Fruit fly (Drosophila melanogaster): Measurements from ENCODE around the gene dgt4.
A peak's percentile ranks its signal among the peaks of the same experiment; 100 is the strongest.

The dgt4 gene

dm6 chrX:4131049-4131629 lies 17.6 kb downstream of the dgt4 start, which contains the start of gene GlcAT-I (continued):
- no peak for TF ChIP-seq CG7357 (GFP tag; IDR thresholded peaks at IDR 0.05)
- no peak for TF ChIP-seq CTCF (GFP tag; optimal IDR thresholded peaks at IDR 0.05)
- no peak for TF ChIP-seq CG8478 (optimal IDR thresholded peaks at IDR 0.05)
- no peak for TF ChIP-seq CrebB (tag; optimal IDR thresholded peaks at IDR 0.05)
- TF ChIP-seq kni (GFP tag; optimal IDR thresholded peaks at IDR 0.05) = no peak
- TF ChIP-seq CG8765 (GFP tag; IDR thresholded peaks at IDR 0.05) = no peak
- TF ChIP-seq CG4328 (GFP tag; optimal IDR thresholded peaks at IDR 0.05) = no peak
- no peak for TF ChIP-seq CG18476 (GFP tag; optimal IDR thresholded peaks at IDR 0.05)
- TF ChIP-seq unc-4 (GFP tag; IDR thresholded peaks at IDR 0.05; ENCODE audit: partially characterized antibody) = peak; percentile 60
- TF ChIP-seq Pdp1 (GFP tag; optimal IDR thresholded peaks at IDR 0.05) = no peak
- TF ChIP-seq ci (GFP tag; IDR thresholded peaks at IDR 0.05) = no peak; the same call in 2 of the 3 replicates
- no peak for TF ChIP-seq NC2β (GFP tag; optimal IDR thresholded peaks at IDR 0.05)
- no peak for TF ChIP-seq Med (GFP tag)
- TF ChIP-seq CG11696 (GFP tag; IDR thresholded peaks at IDR 0.05) = no peak
- TF ChIP-seq CG3847 (GFP tag; IDR thresholded peaks at IDR 0.05) = no peak
- TF ChIP-seq esg (GFP tag; conservative IDR thresholded peaks at IDR 0.05) = no peak
- no peak for TF ChIP-seq CG3407 (GFP tag; optimal IDR thresholded peaks at IDR 0.05)
- 0 out of 3 replicates have a peak, but pooled peaks have one; percentile 15 for TF ChIP-seq hb (GFP tag; IDR thresholded peaks at IDR 0.05; ENCODE audit: partially characterized antibody)
- no peak for TF ChIP-seq hth (optimal IDR thresholded peaks at IDR 0.05)
- no peak for TF ChIP-seq cato (GFP tag; optimal IDR thresholded peaks at IDR 0.05; ENCODE audit: borderline replicate concordance)
- TF ChIP-seq Gsc (GFP tag; IDR thresholded peaks at IDR 0.05) = no peak
- TF ChIP-seq peb (GFP tag; IDR thresholded peaks at IDR 0.05) = no peak
- TF ChIP-seq klu (GFP tag; IDR thresholded peaks at IDR 0.05) = no peak
- no peak for TF ChIP-seq btn (GFP tag; optimal IDR thresholded peaks at IDR 0.05)
- no peak for TF ChIP-seq CG8089 (GFP tag; optimal IDR thresholded peaks at IDR 0.05)
- no peak for TF ChIP-seq CG8924 (tag; optimal IDR thresholded peaks at IDR 0.05)
- no peak for TF ChIP-seq NC2α (GFP tag; optimal IDR thresholded peaks at IDR 0.05)
- no peak for TF ChIP-seq toy (GFP tag; IDR thresholded peaks at IDR 0.05)
- TF ChIP-seq C15 (GFP tag; IDR thresholded peaks at IDR 0.05) = no peak
- TF ChIP-seq Doc3 (GFP tag; IDR thresholded peaks at IDR 0.05; ENCODE audit: partially characterized antibody) = 0 out of 3 replicates have a peak, but pooled peaks have one; percentile 29
- TF ChIP-seq Dad (GFP tag; optimal IDR thresholded peaks at IDR 0.05) = no peak
- TF ChIP-seq chif (GFP tag; optimal IDR thresholded peaks at IDR 0.05) = no peak
- TF ChIP-seq CG13296 (GFP tag; optimal IDR thresholded peaks at IDR 0.05) = no peak
- TF ChIP-seq Atf6 (GFP tag; IDR thresholded peaks at IDR 0.05) = no peak
- no peak for TF ChIP-seq CG17802 (tag; optimal IDR thresholded peaks at IDR 0.05)
- no peak for TF ChIP-seq sisA (GFP tag; IDR thresholded peaks at IDR 0.05)
- TF ChIP-seq CG32772 (GFP tag; IDR thresholded peaks at IDR 0.05) = no peak
- TF ChIP-seq CG10267 (tag; optimal IDR thresholded peaks at IDR 0.05) = no peak
- no peak for TF ChIP-seq Bteb2 (GFP tag; optimal IDR thresholded peaks at IDR 0.05)
- no peak for TF ChIP-seq sqz (GFP tag; optimal IDR thresholded peaks at IDR 0.05)
- TF ChIP-seq CG2678 (tag; optimal IDR thresholded peaks at IDR 0.05) = no peak
- peak; percentile 13 for TF ChIP-seq Sin3A (optimal IDR thresholded peaks at IDR 0.05)
- TF ChIP-seq HHEX (GFP tag; optimal IDR thresholded peaks at IDR 0.05) = no peak
- TF ChIP-seq crp (GFP tag; optimal IDR thresholded peaks at IDR 0.05) = no peak
- no peak for TF ChIP-seq CG13894 (tag; optimal IDR thresholded peaks at IDR 0.05)
- no peak for TF ChIP-seq CG14050 (GFP tag; IDR thresholded peaks at IDR 0.05)
- TF ChIP-seq stwl (tag; optimal IDR thresholded peaks at IDR 0.05) = peak; percentile 76
- TF ChIP-seq CG8281 (tag; optimal IDR thresholded peaks at IDR 0.05) = no peak
- no peak for TF ChIP-seq bcd (GFP tag; optimal IDR thresholded peaks at IDR 0.05)
- TF ChIP-seq gro (GFP tag; optimal IDR thresholded peaks at IDR 0.05) = no peak
- TF ChIP-seq B-H1 (GFP tag; IDR thresholded peaks at IDR 0.05) = no peak
- no peak for TF ChIP-seq CG3726 (GFP tag; IDR thresholded peaks at IDR 0.05)
- no peak for TF ChIP-seq CG6854 (GFP tag; optimal IDR thresholded peaks at IDR 0.05)

All from whole organism, embryonic.